Worm (Caenorhabditis elegans): ENCODE measurements around the gene F14H3.12.
A peak's percentile ranks its signal among the peaks of the same experiment; 100 is the strongest.

F14H3.12 gene

ce11 chrV:16045837-16046236 is 29.3 kb downstream of the F14H3.12 start, which contains the start of gene T10C6.15:
Gene T10C6.15, minus strand, starts transcription at chrV:16045940.
- no peak for TF ChIP-seq F13H6.1 (tag; optimal IDR thresholded peaks at IDR 0.05)
- no peak for TF ChIP-seq mdl-1 (tag; optimal IDR thresholded peaks at IDR 0.05)
- no peak for TF ChIP-seq skn-1 (tag; optimal IDR thresholded peaks at IDR 0.05)
- no peak for TF ChIP-seq lin-13 (GFP tag; optimal IDR thresholded peaks at IDR 0.05)
- TF ChIP-seq snpc-4 (tag; optimal IDR thresholded peaks at IDR 0.05) = no peak
- no peak for TF ChIP-seq nhr-237 (tag; optimal IDR thresholded peaks at IDR 0.05)
- no peak for TF ChIP-seq aly-2 (tag; optimal IDR thresholded peaks at IDR 0.05)
- no peak for TF ChIP-seq sem-4 (tag; optimal IDR thresholded peaks at IDR 0.05)
- no peak for TF ChIP-seq unc-55 (GFP tag; optimal IDR thresholded peaks at IDR 0.05)
- TF ChIP-seq lsy-2 (tag; optimal IDR thresholded peaks at IDR 0.05) = no peak
- TF ChIP-seq sma-3 (GFP tag; optimal IDR thresholded peaks at IDR 0.05) = peak; percentile 42
- TF ChIP-seq crh-2 (tag; optimal IDR thresholded peaks at IDR 0.05) = peak; percentile 76
- TF ChIP-seq nhr-129 (tag; optimal IDR thresholded peaks at IDR 0.05) = peak; percentile 43
- TF ChIP-seq egl-27 (tag; optimal IDR thresholded peaks at IDR 0.05) = no peak
- TF ChIP-seq dmd-4 (tag; optimal IDR thresholded peaks at IDR 0.05) = no peak
- no peak for TF ChIP-seq Y55F3AM.14 (GFP tag; optimal IDR thresholded peaks at IDR 0.05)
- TF ChIP-seq nhr-77 (tag; optimal IDR thresholded peaks at IDR 0.05) = no peak
- no peak for TF ChIP-seq ceh-16 (tag; optimal IDR thresholded peaks at IDR 0.05)
- TF ChIP-seq ama-1 (optimal IDR thresholded peaks at IDR 0.05) = no peak
- no peak for TF ChIP-seq C34F6.9 (tag; optimal IDR thresholded peaks at IDR 0.05)
- no peak for TF ChIP-seq nhr-10 (tag; optimal IDR thresholded peaks at IDR 0.05)
- TF ChIP-seq R02D3.7 (tag; optimal IDR thresholded peaks at IDR 0.05) = no peak
- TF ChIP-seq gmeb-1 (tag; optimal IDR thresholded peaks at IDR 0.05) = peak; percentile 55
- TF ChIP-seq ceh-82 (tag; optimal IDR thresholded peaks at IDR 0.05) = no peak
- TF ChIP-seq ztf-11 (tag; optimal IDR thresholded peaks at IDR 0.05) = no peak
- TF ChIP-seq mbf-1 (tag; optimal IDR thresholded peaks at IDR 0.05) = no peak
- no peak for TF ChIP-seq fos-1 (tag; optimal IDR thresholded peaks at IDR 0.05)
- no peak for TF ChIP-seq nhr-21 (tag; optimal IDR thresholded peaks at IDR 0.05)
- TF ChIP-seq sma-9 (GFP tag; optimal IDR thresholded peaks at IDR 0.05) = peak; percentile 86
- TF ChIP-seq sma-9 (tag; optimal IDR thresholded peaks at IDR 0.05) = no peak
- TF ChIP-seq nhr-12 (tag; optimal IDR thresholded peaks at IDR 0.05) = no peak
- no peak for TF ChIP-seq ztf-4 (tag; optimal IDR thresholded peaks at IDR 0.05)
- no peak for TF ChIP-seq blmp-1 (tag; optimal IDR thresholded peaks at IDR 0.05; ENCODE audit: insufficient read depth)

DNA sequence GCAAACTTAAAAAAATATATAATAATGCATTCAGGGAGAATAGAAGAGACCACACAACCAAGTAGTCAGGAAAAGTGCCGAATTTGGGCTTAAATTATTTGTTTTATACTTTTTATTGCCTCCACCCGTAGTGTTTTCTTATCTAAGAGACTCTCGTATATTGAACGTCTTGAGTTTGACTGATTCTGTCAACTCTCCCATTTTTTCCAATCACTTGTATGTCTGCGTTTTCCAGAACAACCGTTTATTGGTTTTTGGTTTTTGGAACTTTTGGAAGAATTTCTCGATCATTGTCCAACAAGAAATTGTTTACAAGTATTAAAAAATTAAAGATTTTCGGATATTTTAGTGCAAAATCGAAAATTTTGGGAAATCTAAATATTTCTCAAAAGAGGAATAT is 31.4 kb downstream of the F14H3.12 start:
- TF ChIP-seq sma-9 (GFP tag; optimal IDR thresholded peaks at IDR 0.05) = peak; percentile 23
- no peak for TF ChIP-seq sma-9 (tag; optimal IDR thresholded peaks at IDR 0.05)
- TF ChIP-seq ztf-1 (GFP tag; conservative IDR thresholded peaks at IDR 0.05) = no peak
- TF ChIP-seq crh-2 (tag; optimal IDR thresholded peaks at IDR 0.05) = peak; percentile 23
- TF ChIP-seq fos-1 (tag; optimal IDR thresholded peaks at IDR 0.05) = peak; percentile 31
- no peak for TF ChIP-seq aly-2 (tag; optimal IDR thresholded peaks at IDR 0.05)
- no peak for TF ChIP-seq sem-4 (tag; optimal IDR thresholded peaks at IDR 0.05)
- no peak for TF ChIP-seq Y55F3AM.14 (GFP tag; optimal IDR thresholded peaks at IDR 0.05)

DNA sequence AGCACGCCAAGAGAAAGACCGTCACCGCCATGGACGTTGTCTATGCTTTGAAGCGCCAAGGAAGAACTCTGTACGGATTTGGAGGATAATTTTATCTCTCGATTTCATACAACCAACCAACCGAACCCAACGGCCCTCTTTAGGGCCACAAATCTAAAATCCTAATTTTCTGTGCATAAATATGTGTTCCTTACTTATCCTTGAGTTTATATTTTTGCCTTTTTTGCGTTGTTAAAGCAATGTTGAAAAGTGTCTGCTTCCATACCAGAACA is 32.4 kb downstream of the F14H3.12 start:
- TF ChIP-seq crh-2 (tag; optimal IDR thresholded peaks at IDR 0.05) (no peak), ZK546.5 (tag; optimal IDR thresholded peaks at IDR 0.05) (no peak), Y55F3AM.14 (GFP tag; optimal IDR thresholded peaks at IDR 0.05) (no peak), nhr-25 (tag; optimal IDR thresholded peaks at IDR 0.05) (no peak), zag-1 (tag; optimal IDR thresholded peaks at IDR 0.05) (no peak), alr-1 (tag; optimal IDR thresholded peaks at IDR 0.05) (no peak), ztf-1 (GFP tag; conservative IDR thresholded peaks at IDR 0.05) (no peak), nhr-10 (tag; optimal IDR thresholded peaks at IDR 0.05) (no peak)

DNA sequence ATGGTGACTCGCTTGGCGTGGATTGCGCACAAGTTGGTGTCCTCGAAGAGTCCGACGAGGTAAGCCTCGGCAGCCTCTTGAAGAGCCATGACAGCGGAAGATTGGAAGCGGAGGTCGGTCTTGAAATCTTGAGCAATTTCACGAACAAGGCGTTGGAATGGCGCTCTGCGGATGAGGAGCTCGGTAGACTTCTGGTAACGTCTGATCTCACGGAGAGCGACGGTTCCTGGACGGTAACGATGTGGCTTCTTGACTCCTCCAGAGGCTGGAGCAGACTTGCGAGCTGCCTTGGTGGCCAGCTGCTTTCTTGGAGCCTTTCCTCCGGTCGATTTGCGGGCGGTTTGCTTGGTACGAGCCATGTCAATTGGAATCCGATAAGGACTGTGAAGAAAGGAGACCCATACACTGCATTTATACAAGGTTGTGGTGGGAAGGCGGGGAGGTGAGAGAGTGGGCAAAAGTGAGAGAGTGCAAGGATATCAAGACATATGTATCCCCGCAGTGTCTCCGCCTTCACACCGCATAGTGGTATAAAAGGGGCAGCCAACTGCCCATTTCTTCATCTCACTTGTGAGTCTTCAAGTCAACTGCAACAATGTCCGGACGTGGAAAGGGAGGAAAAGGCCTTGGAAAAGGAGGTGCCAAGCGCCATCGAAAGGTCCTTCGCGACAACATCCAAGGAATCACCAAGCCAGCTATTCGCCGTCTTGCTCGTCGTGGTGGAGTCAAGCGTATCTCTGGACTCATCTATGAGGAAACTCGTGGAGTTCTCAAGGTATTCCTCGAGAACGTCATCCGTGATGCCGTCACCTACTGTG is 33.0 kb downstream of the F14H3.12 start, which contains the start of the genes his-2 and his-1:
Gene his-2, minus strand, starts transcription at position 359 of the 818 bp plus-strand sequence.
Gene his-1, plus strand, starts transcription at position 596 of the 818 bp plus-strand sequence.
- TF ChIP-seq nhr-25 (tag; optimal IDR thresholded peaks at IDR 0.05) = peak; percentile 19

Measured in whole organism, L2 larva.